Worm (Caenorhabditis elegans) whole organism, young adult: Measurements from ENCODE around the gene F41C3.11.
A peak's percentile ranks its signal among the peaks of the same experiment; 100 is the strongest.

ENCODE experiments used
- B0035.1 ChIP-seq: sonication (generic microtip); optimal IDR thresholded peaks from 2 replicates; lab custom pipeline; 2016; ENCODE audit warnings: missing genetic modification characterization, mild to moderate bottlenecking, missing compliant biosample characterization, missing genotype, missing genetic modification reagents
- C06A6.2 ChIP-seq: fragments of 200-800 bp; sonication (Bioruptor generic); conservative IDR thresholded peaks from 2 replicates; pipeline ENCODE4 v1.3.6; 2022; ENCODE audit warnings: missing genetic modification characterization, missing compliant biosample characterization
- F22D6.2 ChIP-seq: sonication (generic microtip); optimal IDR thresholded peaks from 2 replicates; lab custom pipeline; 2016; ENCODE audit warnings: mild to moderate bottlenecking, missing genetic modification characterization, missing compliant biosample characterization
- F57A8.1 ChIP-seq: fragments of 200-800 bp; sonication (Bioruptor generic); optimal IDR thresholded peaks from 2 replicates; lab custom pipeline; 2018; ENCODE audit warnings: mild to moderate bottlenecking, missing genetic modification characterization, moderate library complexity, missing compliant biosample characterization
- F57C9.4 ChIP-seq: sonication (generic microtip); optimal IDR thresholded peaks from 2 replicates; lab custom pipeline; 2017; ENCODE audit warnings: mild to moderate bottlenecking, missing genetic modification characterization, missing compliant biosample characterization
- Y56A3A.18 ChIP-seq: fragments of 200-800 bp; sonication (Bioruptor generic); IDR thresholded peaks from 2 replicates; pipeline ENCODE4 v1.3.6; 2022; ENCODE audit warnings: missing genetic modification reagents, missing genetic modification characterization, missing compliant biosample characterization
- ZK185.1 ChIP-seq: sonication (generic microtip); optimal IDR thresholded peaks from 2 replicates; lab custom pipeline; 2016; ENCODE audit warnings: mild to moderate bottlenecking, missing genetic modification characterization, missing compliant biosample characterization; ENCODE audit not compliant: poor library complexity, severe bottlenecking
- ama-1 ChIP-seq, 3 experiments: fragments of 150-350 bp in 1 of 3; sonication (generic microtip) in 2 of 3; optimal IDR thresholded peaks; 2 replicates each; lab custom pipeline; 2014 to 2018; ENCODE audit warnings: missing biosample characterization in 2 of 3, missing genetic modification characterization in 2 of 3, missing genetic modification reagents in 2 of 3
- attf-6 ChIP-seq: fragments of 200-800 bp; sonication (Bioruptor generic); IDR thresholded peaks from 2 replicates; pipeline ENCODE4 v1.3.6; 2022; ENCODE audit warnings: missing genetic modification reagents, missing genetic modification characterization, missing compliant biosample characterization
- cebp-2 ChIP-seq: fragments of 200-800 bp; sonication (Bioruptor generic); IDR thresholded peaks from 2 replicates; pipeline ENCODE4 v1.3.6; 2022; ENCODE audit warnings: missing genetic modification characterization, missing compliant biosample characterization
- ceh-79 ChIP-seq: sonication (generic microtip); optimal IDR thresholded peaks from 2 replicates; lab custom pipeline; 2017; ENCODE audit warnings: mild to moderate bottlenecking, missing genetic modification characterization, missing compliant biosample characterization
- chd-7 ChIP-seq: sonication (generic microtip); optimal IDR thresholded peaks from 2 replicates; lab custom pipeline; 2016; ENCODE audit warnings: mild to moderate bottlenecking, missing genetic modification characterization, moderate library complexity, missing compliant biosample characterization
- ets-4 ChIP-seq: fragments of 200-800 bp; sonication (Bioruptor generic); optimal IDR thresholded peaks from 2 replicates; lab custom pipeline; 2018; ENCODE audit warnings: mild to moderate bottlenecking, missing genetic modification characterization, missing compliant biosample characterization
- gei-17 ChIP-seq: fragments of 200-800 bp; sonication (Bioruptor generic); optimal IDR thresholded peaks from 2 replicates; lab custom pipeline; 2018; ENCODE audit warnings: mild to moderate bottlenecking, missing genetic modification characterization, missing compliant biosample characterization
- him-1 ChIP-seq: sonication (generic microtip); optimal IDR thresholded peaks from 2 replicates; lab custom pipeline; 2016; ENCODE audit warnings: missing genotype, missing genetic modification reagents, missing genetic modification characterization, missing compliant biosample characterization
- hmg-1.2 ChIP-seq: fragments of 200-800 bp; sonication (Bioruptor generic); IDR thresholded peaks from 2 replicates; pipeline ENCODE4 v1.3.6; 2022; ENCODE audit warnings: missing genetic modification reagents, missing genetic modification characterization, missing compliant biosample characterization
- hsf-1 ChIP-seq: fragments of 200-800 bp; sonication (Bioruptor generic); IDR thresholded peaks from 2 replicates; pipeline ENCODE4 v1.3.6; 2022; ENCODE audit warnings: missing genetic modification reagents, missing genetic modification characterization, missing compliant biosample characterization
- lir-1 ChIP-seq: fragments of 200-800 bp; sonication (Bioruptor generic); conservative IDR thresholded peaks from 2 replicates; pipeline ENCODE4 v1.3.6; 2022; ENCODE audit warnings: missing genetic modification reagents, missing genetic modification characterization, missing compliant biosample characterization
- madf-10 ChIP-seq: sonication (generic microtip); optimal IDR thresholded peaks from 2 replicates; lab custom pipeline; 2016; ENCODE audit warnings: mild to moderate bottlenecking, missing genetic modification characterization, missing compliant biosample characterization
- nfya-2 ChIP-seq: fragments of 200-800 bp; sonication (Bioruptor generic); IDR thresholded peaks from 2 replicates; pipeline ENCODE4 v1.3.6; 2022; ENCODE audit warnings: missing genetic modification reagents, missing genetic modification characterization, missing compliant biosample characterization
- nhr-120 ChIP-seq: fragments of 200-800 bp; sonication (Bioruptor generic); IDR thresholded peaks from 2 replicates; pipeline ENCODE4 v1.3.6; 2022; ENCODE audit warnings: missing genetic modification characterization, missing compliant biosample characterization
- rpc-1 ChIP-seq, 2 experiments: fragments of 150-350 bp in 1 of 2; sonication (generic microtip) in 1 of 2; optimal IDR thresholded peaks; 2 replicates each; lab custom pipeline; 2014 to 2018; ENCODE audit warnings: missing biosample characterization in 1 of 2, missing genetic modification characterization in 1 of 2, missing genetic modification reagents in 1 of 2, missing genotype in 1 of 2
- snpc-1.3 ChIP-seq: sonication (generic microtip); optimal IDR thresholded peaks from 2 replicates; lab custom pipeline; 2017; ENCODE audit warnings: missing genetic modification characterization, mild to moderate bottlenecking, missing compliant biosample characterization, antibody characterized with exemption, moderate library complexity, missing genotype, missing genetic modification reagents; ENCODE audit not compliant: insufficient read depth
- unc-130 ChIP-seq: sonication (generic microtip); optimal IDR thresholded peaks from 2 replicates; lab custom pipeline; 2016; ENCODE audit warnings: missing genetic modification reagents, missing genetic modification characterization, missing compliant biosample characterization
- zim-3 ChIP-seq: sonication (generic microtip); optimal IDR thresholded peaks from 2 replicates; lab custom pipeline; 2017; ENCODE audit warnings: mild to moderate bottlenecking, missing genetic modification characterization, moderate library complexity, missing compliant biosample characterization
- ztf-18 ChIP-seq: sonication (generic microtip); optimal IDR thresholded peaks from 2 replicates; lab custom pipeline; 2016; ENCODE audit warnings: missing genotype, mild to moderate bottlenecking, missing genetic modification characterization, missing compliant biosample characterization
- ztf-22 ChIP-seq: fragments of 200-800 bp; sonication (Bioruptor generic); optimal IDR thresholded peaks from 2 replicates; lab custom pipeline; 2018; ENCODE audit warnings: mild to moderate bottlenecking, missing genetic modification characterization, moderate library complexity, missing compliant biosample characterization

F41C3.11 gene

DNA sequence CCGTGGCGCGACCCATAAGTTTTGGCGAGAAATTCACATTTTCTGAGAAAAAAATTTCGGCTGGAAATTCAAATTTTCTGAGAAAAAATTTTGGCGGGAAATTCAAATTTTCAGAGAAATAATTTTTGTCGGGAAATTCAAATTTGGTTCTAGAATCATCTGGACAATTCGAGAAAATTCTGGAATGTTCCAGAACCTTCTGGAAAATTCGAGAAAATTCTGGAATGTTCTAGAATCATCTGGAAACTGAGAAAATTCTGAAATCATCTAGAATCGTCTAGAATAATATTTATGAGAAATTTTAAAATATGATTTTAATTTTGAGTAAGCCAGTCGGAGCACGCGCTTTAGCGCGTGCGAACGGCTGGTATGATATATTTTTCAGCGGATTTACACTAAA is 48.9 kb downstream of the F41C3.11 start:
- no peak for TF ChIP-seq zim-3 (tag; lab: Kevin White, UChicago)
- peak; percentile 93 for TF ChIP-seq hsf-1 (GFP tag; lab: Robert Waterston, UW)
- peak; percentile 6 for TF ChIP-seq rpc-1 (optimal IDR thresholded peaks at IDR 0.05; lab: Kevin White, UChicago)
- no peak for TF ChIP-seq rpc-1 (tag; optimal IDR thresholded peaks at IDR 0.05; lab: Kevin White, UChicago)

DNA sequence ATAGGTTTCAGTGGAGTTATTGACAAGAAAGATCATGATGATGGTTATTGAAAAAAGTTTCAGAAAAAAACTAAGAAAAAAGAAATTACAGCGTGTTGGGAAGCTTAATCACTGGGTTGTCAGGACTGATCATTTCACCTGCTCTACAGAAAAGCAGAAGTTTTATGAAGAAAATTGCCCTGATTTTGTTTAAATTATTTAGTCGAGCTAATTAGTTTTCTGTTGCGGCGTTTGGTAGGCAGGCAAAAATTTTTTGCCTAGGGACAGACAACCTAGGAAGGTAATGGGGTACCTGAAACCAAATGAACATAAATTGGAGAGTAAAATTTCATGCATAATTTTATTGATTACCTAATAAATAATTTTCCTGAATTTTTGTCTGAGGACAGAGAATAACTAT is 50.1 kb downstream of the F41C3.11 start, which contains the start of gene sre-40:
sre-40 (minus strand) TSS at position 101 of the 400 bp plus-strand sequence.
- TF ChIP-seq rpc-1 (optimal IDR thresholded peaks at IDR 0.05; lab: Kevin White, UChicago) = no peak
- TF ChIP-seq rpc-1 (tag; optimal IDR thresholded peaks at IDR 0.05; lab: Kevin White, UChicago) = no peak
- TF ChIP-seq Y56A3A.18 (GFP tag; lab: Robert Waterston, UW) = no peak
- no peak for TF ChIP-seq C06A6.2 (GFP tag; lab: Robert Waterston, UW)
- TF ChIP-seq hmg-1.2 (GFP tag; lab: Robert Waterston, UW) = no peak
- TF ChIP-seq ZK185.1 (tag; lab: Kevin White, UChicago) = no peak
- TF ChIP-seq madf-10 (tag; lab: Kevin White, UChicago) = no peak
- no peak for TF ChIP-seq gei-17
- no peak for TF ChIP-seq ama-1 (optimal IDR thresholded peaks at IDR 0.05; lab: Kevin White, UChicago)
- TF ChIP-seq ama-1 (GFP tag; optimal IDR thresholded peaks at IDR 0.05; lab: Kevin White, UChicago) = no peak
- no peak for TF ChIP-seq him-1 (tag; lab: Kevin White, UChicago)
- no peak for TF ChIP-seq ztf-22
- TF ChIP-seq ceh-79 = no peak
- no peak for TF ChIP-seq B0035.1
- no peak for TF ChIP-seq attf-6 (GFP tag; lab: Robert Waterston, UW)
- TF ChIP-seq chd-7 = no peak
- no peak for TF ChIP-seq lir-1
- no peak for TF ChIP-seq ets-4 (GFP tag; lab: Kevin White, UChicago)
- TF ChIP-seq cebp-2 (GFP tag; lab: Robert Waterston, UW) = no peak
- TF ChIP-seq snpc-1.3 (tag; lab: Kevin White, UChicago) = no peak
- TF ChIP-seq F22D6.2 (tag; lab: Kevin White, UChicago) = no peak
- TF ChIP-seq F57C9.4 = no peak

DNA sequence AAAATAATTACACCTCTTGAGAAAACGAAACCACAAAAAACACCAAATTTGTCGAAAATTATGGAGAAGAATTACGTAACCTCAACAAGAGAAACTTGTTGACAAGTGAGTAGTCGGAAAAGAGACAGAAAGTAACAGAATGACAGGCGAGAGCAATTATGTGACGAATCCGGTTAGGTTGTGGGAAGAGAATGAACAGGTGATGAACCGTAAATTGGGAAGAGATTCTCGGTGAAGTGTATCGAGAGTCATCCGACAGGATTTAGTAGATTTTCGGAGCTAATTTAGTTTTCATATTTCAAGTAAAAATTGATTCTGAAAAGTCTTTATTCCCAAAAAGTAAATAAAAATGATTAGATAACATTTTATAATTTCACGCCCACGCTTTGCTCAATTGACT is 52.4 kb downstream of the F41C3.11 start, which contains the start of gene T05A7.7:
T05A7.7 (minus strand) TSS at position 101 of the 400 bp plus-strand sequence.
- no peak for TF ChIP-seq unc-130 (GFP tag; lab: Kevin White, UChicago)
- TF ChIP-seq F57A8.1 (GFP tag; lab: Kevin White, UChicago) = no peak
- no peak for TF ChIP-seq nhr-120 (GFP tag; lab: Robert Waterston, UW)
- TF ChIP-seq nfya-2 (GFP tag; lab: Robert Waterston, UW) = no peak
- TF ChIP-seq him-1 (tag; lab: Kevin White, UChicago) = no peak
- no peak for TF ChIP-seq ztf-18 (tag; lab: Kevin White, UChicago)
